Fruit fly (Drosophila melanogaster): ENCODE results near the gene CG13877.

- no peak for TF ChIP-seq toe (GFP tag; optimal IDR thresholded peaks at IDR 0.05)
- TF ChIP-seq Crg-1 (GFP tag; optimal IDR thresholded peaks at IDR 0.05) = no peak
- peak; percentile 25 for TF ChIP-seq CG11617 (GFP tag; optimal IDR thresholded peaks at IDR 0.05)
- TF ChIP-seq CG5204 (GFP tag; optimal IDR thresholded peaks at IDR 0.05) = no peak
- peak; percentile 6 for TF ChIP-seq CG7045 (GFP tag; optimal IDR thresholded peaks at IDR 0.05)
- no peak for TF ChIP-seq CG7101 (tag; optimal IDR thresholded peaks at IDR 0.05)
- TF ChIP-seq Mnt (GFP tag; optimal IDR thresholded peaks at IDR 0.05) = peak; percentile 44
- no peak for TF ChIP-seq kay (GFP tag; ENCODE audit: borderline replicate concordance)
- TF ChIP-seq pad (GFP tag; optimal IDR thresholded peaks at IDR 0.05) = no peak
- peak; percentile 16 for TF ChIP-seq tj (GFP tag; optimal IDR thresholded peaks at IDR 0.05)
- TF ChIP-seq Clk (GFP tag; optimal IDR thresholded peaks at IDR 0.05) = no peak
- TF ChIP-seq ovo (GFP tag; optimal IDR thresholded peaks at IDR 0.05) = peak; percentile 95
Observed at dm6 chr3L:224004-224951, 6.4 kb downstream of the CG13877 start.

Data from whole organism, adult.